Fruit fly (Drosophila melanogaster) ovary, adult (tissue): Measurements from ENCODE around the gene ATPsynD.

Source experiments
- CG17801 ChIP-seq: fragments of 200-800 bp; optimal IDR thresholded peaks from 2 replicates; lab custom pipeline; 2019; ENCODE audit warnings: missing biosample characterization, mild to moderate bottlenecking, missing genetic modification characterization, moderate library complexity; ENCODE audit not compliant: partially characterized antibody

Gene ATPsynD

dm6 chr3R:19071951-19072350 is 22.8 kb upstream of the ATPsynD start:
- TF ChIP-seq CG17801: no peak

DNA sequence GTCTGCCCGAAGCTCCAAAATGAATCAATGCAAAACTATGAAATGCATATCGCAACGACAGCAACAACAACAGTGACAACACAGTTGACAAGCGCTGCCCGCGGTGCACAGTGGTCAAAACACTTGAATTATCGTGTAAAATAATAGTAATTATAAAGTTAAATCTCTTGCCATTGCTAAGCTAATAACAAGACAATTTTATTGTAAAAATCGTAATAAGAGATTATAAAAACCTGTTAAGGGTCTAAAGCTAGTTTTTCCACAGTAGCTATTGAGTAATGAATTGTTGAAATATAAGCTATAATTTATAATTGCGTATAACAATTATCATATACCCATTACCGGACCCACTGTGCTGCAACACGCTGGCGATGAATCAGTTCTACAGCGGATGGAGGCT is 21.8 kb upstream of the ATPsynD start:
- TF ChIP-seq CG17801: peak; percentile 69

- TF ChIP-seq CG17801: no peak
Observed at dm6 chr3R:19074207-19074606, 20.6 kb upstream of the ATPsynD start.

DNA sequence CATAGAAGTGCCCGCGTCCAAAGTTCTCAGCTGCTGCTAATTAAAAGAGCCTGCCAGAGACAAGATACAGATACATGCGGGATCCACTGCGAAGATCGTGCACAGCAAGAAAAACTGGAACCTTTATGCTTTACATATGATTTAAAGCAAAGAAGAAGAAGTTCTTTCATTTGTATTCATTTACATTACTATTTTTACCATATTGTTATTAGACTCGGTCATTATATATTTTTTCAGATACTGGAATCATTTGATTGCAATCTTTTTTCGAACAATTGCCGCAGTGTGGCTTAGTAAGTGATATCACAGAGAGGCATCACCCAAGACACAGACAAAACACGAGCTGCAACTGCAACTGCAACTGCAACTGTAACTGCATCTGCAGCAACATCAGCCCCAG is 19.7 kb upstream of the ATPsynD start:
- TF ChIP-seq CG17801: no peak

DNA sequence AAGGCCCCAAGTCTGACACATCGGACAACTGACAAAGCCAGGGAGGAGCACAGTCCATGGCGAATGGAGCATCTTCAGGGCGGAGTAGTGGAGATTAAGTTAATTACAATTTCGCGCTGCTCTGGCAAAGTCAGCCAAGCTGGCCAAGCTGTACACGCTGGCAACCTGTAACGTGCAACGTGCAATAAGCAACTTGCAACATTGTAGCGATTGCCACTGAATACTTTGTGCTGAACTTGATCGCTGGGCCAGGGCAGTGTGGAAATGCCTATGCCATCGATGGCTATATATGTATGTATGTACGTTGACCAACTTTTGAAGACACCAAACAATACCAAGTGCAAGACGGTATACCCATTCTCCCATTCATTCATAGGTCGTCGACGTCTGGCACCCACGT is 16.9 kb upstream of the ATPsynD start:
- TF ChIP-seq CG17801: no peak

- TF ChIP-seq CG17801: no peak
Observed at dm6 chr3R:19079140-19079539, 15.7 kb upstream of the ATPsynD start.

DNA sequence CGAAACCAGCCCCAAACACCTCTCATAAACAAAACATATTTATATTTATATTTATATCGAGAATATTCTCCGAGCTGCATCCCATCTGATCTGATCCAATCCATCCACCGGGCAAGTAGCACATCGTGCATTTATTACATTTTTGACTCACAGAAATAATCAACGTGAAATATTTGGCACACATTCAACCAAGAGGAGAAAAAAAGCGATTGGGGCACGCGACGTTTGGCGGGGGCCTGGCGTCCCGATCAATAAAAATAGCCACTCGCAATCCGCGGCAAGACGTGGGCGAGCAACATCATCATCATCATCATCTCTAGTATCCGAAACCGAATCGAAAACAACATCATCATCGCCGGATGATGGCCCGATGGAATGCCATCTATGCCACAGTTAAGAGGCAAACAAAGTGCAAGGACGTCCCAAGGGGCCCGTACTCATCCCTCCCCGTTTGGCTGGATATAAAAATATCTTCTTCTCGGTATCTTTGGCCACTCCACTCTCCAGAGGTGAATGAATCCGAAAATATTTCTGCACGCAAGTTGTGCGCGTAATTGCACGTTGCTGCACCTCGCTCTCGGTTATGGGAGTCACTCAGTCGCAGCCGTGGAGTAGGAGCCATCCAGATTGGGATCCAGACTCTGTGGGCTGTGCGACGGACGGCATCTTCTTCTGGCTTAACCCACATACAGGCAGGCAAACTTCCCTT is 14.0 kb upstream of the ATPsynD start:
- TF ChIP-seq CG17801: no peak

DNA sequence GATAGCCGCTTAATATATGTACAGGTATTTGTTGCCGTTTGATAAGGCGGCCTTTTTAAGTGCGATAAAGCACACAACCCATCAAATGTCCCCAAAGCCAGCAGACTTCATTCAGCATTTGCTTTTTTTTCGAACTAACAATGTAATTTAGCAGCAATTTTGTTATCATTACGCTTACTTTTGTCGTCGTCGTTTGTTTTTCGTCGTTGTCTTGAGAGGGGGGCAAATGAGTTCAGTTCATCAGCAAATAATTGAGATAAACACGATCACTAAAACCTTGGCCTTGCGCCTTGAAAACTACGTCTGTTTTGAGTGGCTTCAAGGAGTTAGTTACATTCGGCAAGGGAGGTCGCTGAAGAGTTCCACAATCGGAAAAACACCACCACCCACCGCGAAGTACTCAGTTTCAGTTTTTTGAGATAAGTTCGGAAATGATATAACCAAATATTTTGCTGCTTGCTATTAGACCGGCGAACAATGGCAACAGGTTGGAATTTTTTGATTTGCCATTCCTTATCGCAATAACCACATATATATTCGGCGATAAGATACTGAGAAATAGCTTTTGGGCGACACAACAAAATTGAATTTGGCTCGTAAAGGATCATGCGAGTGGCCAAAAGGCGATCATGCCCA is 5.7 kb upstream of the ATPsynD start:
- TF ChIP-seq CG17801: no peak

DNA sequence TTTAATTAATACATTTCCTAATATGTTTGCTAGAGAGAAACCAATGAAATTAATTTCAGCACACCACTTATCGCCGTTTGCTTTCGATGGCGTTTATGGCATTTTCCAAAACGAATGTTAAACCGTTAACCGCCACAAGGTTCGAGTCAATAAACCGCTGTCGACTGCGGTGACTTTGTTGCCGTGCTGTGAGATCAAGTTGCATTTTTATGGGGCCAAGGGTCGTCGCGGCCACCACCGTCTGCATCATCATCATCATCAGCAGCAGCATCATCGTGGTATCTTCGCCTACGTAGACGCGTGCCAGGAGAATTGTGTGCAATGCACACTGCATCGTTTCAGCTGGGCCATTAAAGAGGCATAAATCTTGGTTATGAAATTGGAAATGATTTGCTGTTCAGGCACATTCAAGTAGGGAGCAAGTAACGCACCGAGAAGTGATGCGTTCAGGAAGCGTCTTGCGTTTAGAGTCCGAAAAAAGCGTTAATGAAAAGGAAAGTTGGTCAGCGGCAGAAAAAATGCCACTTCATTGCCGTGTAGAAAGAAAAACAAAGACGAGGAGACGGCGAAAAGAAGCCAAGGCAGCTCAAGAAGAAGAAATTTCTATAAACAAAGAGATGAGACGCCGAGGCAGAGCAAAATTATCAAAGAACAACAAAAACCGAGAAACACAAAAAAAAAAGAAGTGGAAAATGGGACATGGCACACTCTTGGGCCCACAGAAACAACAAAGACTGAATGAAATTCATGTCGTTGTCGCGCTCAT is 3.6 kb upstream of the ATPsynD start:
- no peak for TF ChIP-seq CG17801

DNA sequence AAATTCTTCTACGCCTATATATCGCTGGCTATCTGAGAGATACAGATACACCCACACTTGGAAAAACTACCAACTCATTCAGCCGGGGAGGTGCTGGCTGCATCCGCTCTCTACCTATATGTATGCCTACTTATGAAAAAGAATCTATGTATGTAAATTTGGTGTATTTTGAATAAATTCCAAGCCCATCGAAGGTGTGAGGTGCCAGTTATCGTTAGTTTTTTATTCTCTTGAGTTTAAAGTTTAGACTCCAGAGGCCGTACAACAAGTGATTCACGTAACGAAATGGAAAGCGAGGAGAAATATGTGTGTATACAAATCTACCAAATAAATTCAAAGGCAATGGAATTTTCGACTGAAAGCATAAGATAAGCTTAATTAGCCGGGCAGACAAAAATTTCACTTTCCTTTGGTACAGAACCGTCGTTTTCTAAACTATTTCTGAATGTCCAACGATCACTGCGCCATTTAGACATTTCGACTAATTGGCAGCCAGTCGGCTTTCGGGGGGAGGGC is 3.0 kb upstream of the ATPsynD start:
- no peak for TF ChIP-seq CG17801

dm6 chr3R:19092367-19093126 is 2.3 kb upstream of the ATPsynD start:
- no peak for TF ChIP-seq CG17801

- TF ChIP-seq CG17801: no peak
Observed at dm6 chr3R:19093127-19093812, 1.5 kb upstream of the ATPsynD start.

DNA sequence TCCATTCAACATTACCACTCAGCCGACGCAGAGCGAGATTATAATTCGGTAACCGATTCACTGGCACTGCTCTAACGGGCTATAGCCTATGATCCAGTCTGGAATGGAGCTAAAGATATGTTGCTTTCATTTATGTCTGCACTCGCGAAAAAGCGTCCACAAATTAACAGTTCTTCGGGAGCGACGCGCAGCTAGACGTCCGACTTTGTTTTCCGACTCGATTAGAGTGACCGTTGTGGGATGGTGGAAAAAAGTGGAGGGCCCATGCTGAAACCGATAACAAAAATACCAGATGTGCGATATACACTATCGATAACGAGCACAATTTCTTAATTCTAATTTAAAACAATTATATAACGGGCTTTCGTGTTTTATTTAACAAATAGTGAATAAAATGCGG is 761 bp upstream of the ATPsynD start, which contains the start of gene cdi:
Gene cdi (minus strand): TSS at position 232 of the 400 bp plus-strand sequence.
- TF ChIP-seq CG17801: peak; percentile 57

DNA sequence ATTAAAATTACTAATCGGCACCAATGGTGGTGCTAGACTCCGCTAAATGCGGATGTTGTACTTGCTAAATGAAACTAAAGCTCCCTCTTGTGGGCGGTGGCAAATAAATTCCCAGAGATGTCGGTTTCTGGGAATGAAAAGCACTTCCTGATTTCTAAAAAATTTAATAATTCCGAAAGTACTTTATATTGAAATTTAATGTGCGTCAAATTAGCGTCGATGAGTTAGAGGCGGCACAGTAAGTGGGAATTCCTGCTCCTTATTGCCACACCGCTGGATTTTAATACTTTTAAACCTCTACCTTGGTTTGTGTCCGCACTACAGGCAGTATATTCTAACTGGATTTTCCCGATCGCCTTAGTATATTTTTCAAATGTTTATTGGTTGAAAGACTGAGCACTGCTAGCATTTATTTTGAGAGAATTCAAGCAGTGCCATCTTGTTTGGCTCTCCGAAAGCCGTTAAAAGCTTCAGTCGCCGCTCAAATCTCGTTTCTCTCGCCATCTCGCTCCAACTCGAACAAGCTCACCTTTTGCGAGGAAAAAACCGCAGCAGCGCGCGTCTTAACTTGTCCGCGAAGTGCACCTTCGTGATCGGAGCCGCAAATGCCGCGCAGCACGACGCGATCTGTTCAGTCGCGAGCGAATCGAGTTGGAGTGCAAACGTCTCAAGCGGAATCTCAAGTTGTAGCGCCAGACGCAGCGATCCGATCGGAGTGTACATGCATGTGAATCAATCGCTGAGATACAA is 1.7 kb downstream of the ATPsynD start, which contains the start of gene CG6040:
Gene CG6040 (plus strand): TSS at position 663 of the 750 bp plus-strand sequence.
- TF ChIP-seq CG17801: peak; percentile 42

- TF ChIP-seq CG17801: no peak
Observed at dm6 chr3R:19098272-19098671, 3.5 kb downstream of the ATPsynD start.
